Worm (Caenorhabditis elegans) whole organism, young adult: ENCODE results near the gene trh-1.

Experiments
- B0019.2 ChIP-seq: fragments of 200-800 bp; sonication (Bioruptor generic); conservative IDR thresholded peaks from 2 replicates; pipeline ENCODE4 v1.3.6; 2022; ENCODE audit warnings: missing genetic modification reagents, missing genetic modification characterization, missing compliant biosample characterization
- B0261.1 ChIP-seq: sonication (generic microtip); optimal IDR thresholded peaks from 2 replicates; lab custom pipeline; 2016; ENCODE audit warnings: mild to moderate bottlenecking, missing genetic modification characterization, moderate library complexity, missing compliant biosample characterization
- B0336.3 ChIP-seq: fragments of 200-800 bp; sonication (Bioruptor generic); IDR thresholded peaks from 2 replicates; pipeline ENCODE4 v1.3.6; 2022; ENCODE audit warnings: missing genetic modification characterization, missing compliant biosample characterization
- C06A6.2 ChIP-seq: fragments of 200-800 bp; sonication (Bioruptor generic); conservative IDR thresholded peaks from 2 replicates; pipeline ENCODE4 v1.3.6; 2022; ENCODE audit warnings: missing genetic modification characterization, missing compliant biosample characterization
- F10E7.11 ChIP-seq: sonication (generic microtip); optimal IDR thresholded peaks from 2 replicates; lab custom pipeline; 2017; ENCODE audit warnings: mild to moderate bottlenecking, missing genetic modification characterization, moderate library complexity, missing compliant biosample characterization
- F23B12.7 ChIP-seq: sonication (generic microtip); optimal IDR thresholded peaks from 2 replicates; lab custom pipeline; 2017; ENCODE audit warnings: missing genetic modification characterization, mild to moderate bottlenecking, missing compliant biosample characterization, antibody characterized with exemption, moderate library complexity; ENCODE audit not compliant: insufficient read depth
- F37B4.10 ChIP-seq: fragments of 200-800 bp; sonication (Bioruptor generic); IDR thresholded peaks from 2 replicates; pipeline ENCODE4 v1.3.6; 2022; ENCODE audit warnings: missing genetic modification characterization, missing compliant biosample characterization
- F49E8.2 ChIP-seq: sonication (generic microtip); optimal IDR thresholded peaks from 3 replicates; lab custom pipeline; 2017; ENCODE audit warnings: missing genetic modification characterization, mild to moderate bottlenecking, missing compliant biosample characterization, antibody characterized with exemption, moderate library complexity; ENCODE audit not compliant: insufficient read depth
- K11D2.4 ChIP-seq: fragments of 200-800 bp; sonication (Bioruptor generic); IDR thresholded peaks from 2 replicates; pipeline ENCODE4 v1.3.6; 2022; ENCODE audit warnings: missing genetic modification reagents, missing genetic modification characterization, missing compliant biosample characterization
- T07F8.4 ChIP-seq: sonication (generic microtip); optimal IDR thresholded peaks from 2 replicates; lab custom pipeline; 2016; ENCODE audit warnings: mild to moderate bottlenecking, missing genetic modification characterization, moderate library complexity, missing compliant biosample characterization
- Y67H2A.10 ChIP-seq: fragments of 200-800 bp; sonication (Bioruptor generic); conservative IDR thresholded peaks from 2 replicates; pipeline ENCODE4 v1.3.6; 2022; ENCODE audit warnings: missing genetic modification reagents, missing genetic modification characterization, missing compliant biosample characterization
- Y79H2A.3 ChIP-seq: fragments of 200-800 bp; sonication (Bioruptor generic); conservative IDR thresholded peaks from 2 replicates; pipeline ENCODE4 v1.3.6; 2022; ENCODE audit warnings: missing genetic modification reagents, missing genetic modification characterization, missing compliant biosample characterization
- ZK185.1 ChIP-seq: sonication (generic microtip); optimal IDR thresholded peaks from 2 replicates; lab custom pipeline; 2016; ENCODE audit warnings: mild to moderate bottlenecking, missing genetic modification characterization, missing compliant biosample characterization; ENCODE audit not compliant: poor library complexity, severe bottlenecking
- akir-1 ChIP-seq: fragments of 200-800 bp; sonication (Bioruptor generic); optimal IDR thresholded peaks from 2 replicates; lab custom pipeline; 2018; ENCODE audit warnings: mild to moderate bottlenecking, missing genetic modification characterization, moderate library complexity, missing compliant biosample characterization
- aptf-3 ChIP-seq: fragments of 200-800 bp; sonication (Bioruptor generic); IDR thresholded peaks from 2 replicates; pipeline ENCODE4 v1.3.6; 2022; ENCODE audit warnings: missing genetic modification characterization, missing compliant biosample characterization
- athp-1 ChIP-seq: sonication (generic microtip); optimal IDR thresholded peaks from 2 replicates; lab custom pipeline; 2017; ENCODE audit warnings: mild to moderate bottlenecking, missing genetic modification characterization, missing compliant biosample characterization
- bed-1 ChIP-seq: fragments of 200-800 bp; sonication (Bioruptor generic); IDR thresholded peaks from 2 replicates; pipeline ENCODE4 v1.3.6; 2022; ENCODE audit warnings: missing genetic modification reagents, missing genetic modification characterization, missing compliant biosample characterization
- chd-7 ChIP-seq: sonication (generic microtip); optimal IDR thresholded peaks from 2 replicates; lab custom pipeline; 2016; ENCODE audit warnings: mild to moderate bottlenecking, missing genetic modification characterization, moderate library complexity, missing compliant biosample characterization
- die-1 ChIP-seq: sonication (generic microtip); optimal IDR thresholded peaks from 2 replicates; lab custom pipeline; 2016; ENCODE audit warnings: missing genotype, mild to moderate bottlenecking, missing genetic modification characterization, missing compliant biosample characterization
- egl-44 ChIP-seq: fragments of 200-800 bp; sonication (Bioruptor generic); IDR thresholded peaks from 2 replicates; pipeline ENCODE4 v1.3.6; 2022; ENCODE audit warnings: missing genetic modification reagents, missing genetic modification characterization, missing compliant biosample characterization
- ekl-4 ChIP-seq: fragments of 200-800 bp; sonication (Bioruptor generic); IDR thresholded peaks from 2 replicates; pipeline ENCODE4 v1.3.6; 2022; ENCODE audit warnings: missing genetic modification reagents, missing genetic modification characterization, missing compliant biosample characterization
- ets-4 ChIP-seq: fragments of 200-800 bp; sonication (Bioruptor generic); optimal IDR thresholded peaks from 2 replicates; lab custom pipeline; 2018; ENCODE audit warnings: mild to moderate bottlenecking, missing genetic modification characterization, missing compliant biosample characterization
- hlh-26 ChIP-seq: fragments of 200-800 bp; sonication (Bioruptor generic); conservative IDR thresholded peaks from 2 replicates; pipeline ENCODE4 v1.3.6; 2022; ENCODE audit warnings: missing genetic modification reagents, missing genetic modification characterization, missing compliant biosample characterization
- lag-1 ChIP-seq: fragments of 200-800 bp; sonication (Bioruptor generic); IDR thresholded peaks from 2 replicates; pipeline ENCODE4 v1.3.6; 2022; ENCODE audit warnings: missing genetic modification reagents, missing genetic modification characterization, missing compliant biosample characterization
- let-607 ChIP-seq, 2 experiments: fragments of 200-800 bp in 1 of 2; sonication (Bioruptor generic) in 1 of 2; sonication (generic microtip) in 1 of 2; optimal IDR thresholded peaks; 2 replicates each; lab custom pipeline; 2016 to 2018; ENCODE audit warnings: mild to moderate bottlenecking in 2 of 2, missing compliant biosample characterization in 2 of 2, missing genetic modification characterization in 2 of 2, moderate library complexity in 2 of 2, missing genotype in 1 of 2
- nhr-120 ChIP-seq: fragments of 200-800 bp; sonication (Bioruptor generic); IDR thresholded peaks from 2 replicates; pipeline ENCODE4 v1.3.6; 2022; ENCODE audit warnings: missing genetic modification characterization, missing compliant biosample characterization
- nhr-80 ChIP-seq: sonication (generic microtip); optimal IDR thresholded peaks from 2 replicates; lab custom pipeline; 2016; ENCODE audit warnings: missing genetic modification characterization, missing compliant biosample characterization
- rcor-1 ChIP-seq: fragments of 200-800 bp; sonication (Bioruptor generic); IDR thresholded peaks from 2 replicates; pipeline ENCODE4 v1.3.6; 2022; ENCODE audit warnings: missing genetic modification reagents, missing genetic modification characterization, missing compliant biosample characterization
- sea-2 ChIP-seq: fragments of 200-800 bp; sonication (Bioruptor generic); IDR thresholded peaks from 2 replicates; pipeline ENCODE4 v1.3.6; 2022; ENCODE audit warnings: missing genetic modification characterization, missing compliant biosample characterization
- snpc-1.1 ChIP-seq: sonication (generic microtip); optimal IDR thresholded peaks from 2 replicates; lab custom pipeline; 2017; ENCODE audit warnings: missing genetic modification characterization, mild to moderate bottlenecking, missing compliant biosample characterization, antibody characterized with exemption, moderate library complexity, missing genotype, missing genetic modification reagents; ENCODE audit not compliant: insufficient read depth
- unc-130 ChIP-seq: sonication (generic microtip); optimal IDR thresholded peaks from 2 replicates; lab custom pipeline; 2016; ENCODE audit warnings: missing genetic modification reagents, missing genetic modification characterization, missing compliant biosample characterization
- xnd-1 ChIP-seq: sonication (generic microtip); optimal IDR thresholded peaks from 2 replicates; lab custom pipeline; 2016; ENCODE audit warnings: missing genotype, missing genetic modification reagents, missing genetic modification characterization, missing compliant biosample characterization

trh-1 gene

DNA sequence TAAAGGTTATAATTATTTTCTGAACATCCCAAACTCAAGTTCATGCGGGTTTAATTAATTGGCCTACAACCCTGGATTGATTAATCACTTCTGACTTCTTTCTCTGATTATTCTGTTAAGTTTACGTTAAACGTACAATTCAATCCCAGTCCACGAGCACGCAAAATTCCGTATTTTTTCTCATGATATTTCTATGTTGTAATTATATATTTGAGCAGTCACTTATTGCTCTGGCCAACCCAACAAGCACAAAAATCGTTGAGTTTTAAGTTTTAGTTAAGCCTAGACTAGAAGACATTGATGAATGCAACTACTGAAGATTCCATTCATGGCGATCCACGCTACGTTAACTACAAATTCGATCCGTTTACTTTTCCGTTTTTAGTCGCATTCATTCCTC is 27.5 kb downstream of the trh-1 start, which contains the start of gene sru-15:
Gene sru-15, plus strand, starts transcription at position 301 of the 400 bp plus-strand sequence.
- TF ChIP-seq K11D2.4 (no peak), Y67H2A.10 (no peak), ets-4 (no peak), B0261.1 (tag; lab: Kevin White, UChicago) (no peak)
- TF ChIP-seq, all 124 proteins: peak for 0

DNA sequence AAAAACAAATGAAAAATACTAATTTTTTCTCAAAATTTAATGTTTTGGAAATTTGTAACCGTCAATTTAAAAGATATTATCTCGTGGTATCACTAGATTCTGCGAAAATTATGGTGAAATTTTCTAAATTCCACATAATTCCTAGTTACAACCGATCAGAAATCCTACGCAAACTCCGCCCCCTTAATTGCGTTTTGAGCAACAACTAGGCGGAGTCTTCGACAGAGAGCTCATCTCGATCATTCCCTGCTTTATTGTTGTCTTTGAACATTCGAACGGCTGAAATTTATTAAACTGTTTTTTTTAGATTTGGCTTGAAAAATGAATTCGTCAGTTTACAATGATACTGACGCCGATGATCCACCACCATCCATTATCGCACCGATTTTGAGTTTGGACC is 31.1 kb downstream of the trh-1 start, which contains the start of gene T02D1.4:
Gene T02D1.4, plus strand, starts transcription at position 301 of the 400 bp plus-strand sequence.
- TF ChIP-seq let-607 (tag; optimal IDR thresholded peaks at IDR 0.05; lab: Kevin White, UChicago) (no peak), snpc-1.1 (tag; lab: Kevin White, UChicago) (no peak), F10E7.11 (no peak), F49E8.2 (tag; lab: Kevin White, UChicago) (no peak), rcor-1 (GFP tag; lab: Robert Waterston, UW) (no peak), C06A6.2 (GFP tag; lab: Robert Waterston, UW) (no peak), egl-44 (GFP tag; lab: Robert Waterston, UW) (no peak), B0019.2 (GFP tag; lab: Robert Waterston, UW) (no peak), ekl-4 (no peak), xnd-1 (tag; lab: Kevin White, UChicago) (no peak), athp-1 (tag; lab: Kevin White, UChicago) (no peak), sea-2 (GFP tag; lab: Robert Waterston, UW) (no peak), bed-1 (GFP tag; lab: Robert Waterston, UW) (no peak), akir-1 (GFP tag; lab: Kevin White, UChicago) (no peak), T07F8.4 (tag; lab: Kevin White, UChicago) (no peak)

DNA sequence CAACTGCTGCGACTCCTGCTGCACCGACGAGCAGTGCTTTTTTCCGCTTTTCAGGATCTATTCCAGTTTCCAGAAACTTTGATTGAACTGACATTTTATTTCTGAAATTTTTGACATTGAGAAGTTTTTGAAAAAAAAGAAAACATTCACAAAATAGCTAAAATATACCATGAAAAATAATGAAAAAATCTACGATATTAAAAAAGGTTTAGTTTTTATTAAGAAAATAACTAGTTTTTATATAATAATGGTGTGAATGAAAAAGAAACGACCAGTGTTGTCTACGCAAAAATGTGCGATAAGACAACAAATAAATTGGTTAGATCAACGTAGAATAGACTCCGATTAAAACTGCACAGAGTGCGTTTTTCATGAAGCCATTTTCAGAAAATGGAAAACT is 37.1 kb downstream of the trh-1 start, which contains the start of gene pmp-4:
Gene pmp-4, minus strand, starts transcription at position 101 of the 400 bp plus-strand sequence.
- TF ChIP-seq F23B12.7 = no peak
- TF ChIP-seq nhr-80 (tag; lab: Kevin White, UChicago) = peak; percentile 54
- TF ChIP-seq, all 124 proteins: peak for 1

DNA sequence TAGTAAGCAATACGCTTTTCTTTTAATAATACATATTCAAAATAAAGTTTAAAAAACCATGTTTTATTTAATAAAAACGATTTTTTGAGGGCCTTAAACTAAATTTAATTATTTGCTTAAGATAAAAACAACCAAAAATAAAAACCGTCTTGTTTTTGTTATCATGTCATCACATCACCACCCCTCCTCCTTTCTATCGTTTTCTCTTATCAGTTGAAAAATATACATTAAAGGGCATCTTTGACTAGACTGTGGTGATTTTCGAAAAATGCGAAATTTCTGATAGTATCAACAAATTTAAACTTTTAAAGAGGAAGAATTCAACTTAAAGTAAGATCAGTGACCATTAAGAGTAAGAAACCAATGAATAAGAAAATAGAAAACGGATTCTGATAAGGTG is 37.7 kb downstream of the trh-1 start:
- TF ChIP-seq hlh-26 (GFP tag; lab: Robert Waterston, UW) (no peak), lag-1 (GFP tag; lab: Robert Waterston, UW) (no peak), Y79H2A.3 (GFP tag; lab: Robert Waterston, UW) (no peak), B0336.3 (no peak), ets-4 (no peak), aptf-3 (GFP tag; lab: Robert Waterston, UW) (no peak), ekl-4 (no peak), C06A6.2 (GFP tag; lab: Robert Waterston, UW) (no peak), ZK185.1 (tag; lab: Kevin White, UChicago) (no peak), F37B4.10 (GFP tag; lab: Robert Waterston, UW) (no peak), F49E8.2 (tag; lab: Kevin White, UChicago) (no peak), chd-7 (tag; lab: Kevin White, UChicago) (no peak), unc-130 (no peak), snpc-1.1 (tag; lab: Kevin White, UChicago) (no peak), die-1 (tag; lab: Kevin White, UChicago) (no peak), nhr-120 (GFP tag; lab: Robert Waterston, UW) (no peak)
